Fruit fly (Drosophila melanogaster): ENCODE data around the gene CG43117.

DNA sequence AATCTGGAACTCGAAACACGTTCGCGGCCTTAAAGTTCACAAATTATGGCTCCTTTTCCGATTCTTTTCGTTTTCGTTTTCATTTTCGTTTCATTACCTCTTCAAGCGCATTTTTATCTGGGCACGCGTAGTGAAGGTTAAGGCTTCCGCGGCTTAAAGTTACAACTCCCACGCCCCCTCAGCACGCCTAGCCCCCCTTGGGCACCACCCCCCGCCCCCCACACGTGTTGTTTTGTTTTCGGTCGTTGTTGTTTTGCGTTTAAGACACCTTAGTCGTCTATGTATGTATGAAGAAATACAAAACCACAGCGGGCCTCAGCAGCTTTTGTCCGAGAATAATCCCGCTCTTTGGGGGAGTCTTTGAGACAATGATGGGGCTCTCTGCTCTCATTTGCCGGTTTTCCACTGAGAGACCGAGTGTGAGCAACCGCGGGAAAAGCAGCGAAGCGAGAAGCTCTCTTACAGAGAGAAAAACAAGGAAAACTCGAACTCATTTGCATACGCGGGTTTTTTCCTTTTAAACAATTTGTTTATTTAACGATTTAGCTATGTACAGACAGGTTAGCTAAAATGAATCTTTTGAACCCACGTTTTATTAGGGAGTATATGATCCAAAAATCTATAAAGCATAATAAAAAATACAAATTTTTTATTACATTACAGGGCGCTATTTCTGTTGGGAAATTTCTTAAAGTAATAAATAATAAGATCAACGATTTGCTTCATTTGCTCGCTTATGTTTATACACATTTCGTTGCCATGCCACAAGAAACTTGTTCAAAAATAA is 7.8 kb downstream of the CG43117 start:
- peak; percentile 44 for TF ChIP-seq CG8159 (tag; optimal IDR thresholded peaks at IDR 0.05)
- TF ChIP-seq Pif1A (GFP tag; optimal IDR thresholded peaks at IDR 0.05) = peak; percentile 40
- peak; percentile 74 for TF ChIP-seq Ets98B (GFP tag; IDR thresholded peaks at IDR 0.05)
- peak; percentile 63 for TF ChIP-seq CG8301 (tag; optimal IDR thresholded peaks at IDR 0.05)
- peak; percentile 21 for TF ChIP-seq EcR (GFP tag; optimal IDR thresholded peaks at IDR 0.05)
- TF ChIP-seq D1 (tag; optimal IDR thresholded peaks at IDR 0.05) = peak; percentile 9
- TF ChIP-seq CG13204 (GFP tag; optimal IDR thresholded peaks at IDR 0.05) = peak; percentile 4
- peak; percentile 44 for TF ChIP-seq CG17806 (tag; optimal IDR thresholded peaks at IDR 0.05)
